Worm (Caenorhabditis elegans) whole organism, L2 larva: ENCODE measurements around the gene nspb-5.
A peak's percentile ranks its signal among the peaks of the same experiment; 100 is the strongest.

Experiments
- C34F6.9 ChIP-seq: fragments of 150-350 bp; optimal IDR thresholded peaks from 2 replicates; lab custom pipeline; 2014; ENCODE audit warnings: missing biosample characterization, missing genetic modification characterization
- alr-1 ChIP-seq: fragments of 150-350 bp; optimal IDR thresholded peaks from 2 replicates; lab custom pipeline; 2014; ENCODE audit warnings: missing biosample characterization, missing genetic modification characterization
- aly-2 ChIP-seq: fragments of 150-350 bp; optimal IDR thresholded peaks from 2 replicates; lab custom pipeline; 2014; ENCODE audit warnings: missing biosample characterization, missing genetic modification characterization
- ceh-16 ChIP-seq: fragments of 150-350 bp; optimal IDR thresholded peaks from 2 replicates; lab custom pipeline; 2014; ENCODE audit warnings: missing biosample characterization, missing genetic modification characterization
- ceh-82 ChIP-seq: fragments of 150-350 bp; optimal IDR thresholded peaks from 2 replicates; lab custom pipeline; 2014; ENCODE audit warnings: missing biosample characterization, missing genetic modification characterization
- crh-2 ChIP-seq: sonication (generic microtip); optimal IDR thresholded peaks from 2 replicates; lab custom pipeline; 2017; ENCODE audit warnings: missing biosample characterization, missing genetic modification characterization
- elt-1 ChIP-seq: fragments of 150-350 bp; optimal IDR thresholded peaks from 2 replicates; lab custom pipeline; 2014; ENCODE audit warnings: missing biosample characterization, missing genetic modification characterization
- fos-1 ChIP-seq: fragments of 150-350 bp; optimal IDR thresholded peaks from 2 replicates; lab custom pipeline; 2014; ENCODE audit warnings: missing biosample characterization, missing genetic modification characterization
- gmeb-1 ChIP-seq: fragments of 150-350 bp; optimal IDR thresholded peaks from 2 replicates; lab custom pipeline; 2014; ENCODE audit warnings: missing biosample characterization, missing genetic modification characterization
- lin-11 ChIP-seq: fragments of 150-350 bp; sonication (generic microtip); optimal IDR thresholded peaks from 2 replicates; lab custom pipeline; 2014; ENCODE audit warnings: missing biosample characterization, missing genetic modification characterization, inconsistent platforms, mixed read lengths
- lin-13 ChIP-seq: fragments of 150-350 bp; optimal IDR thresholded peaks from 2 replicates; lab custom pipeline; 2014; ENCODE audit warnings: missing biosample characterization, missing genetic modification reagents, missing genetic modification characterization
- lin-39 ChIP-seq: fragments of 150-350 bp; optimal IDR thresholded peaks from 2 replicates; lab custom pipeline; 2014; ENCODE audit warnings: missing biosample characterization, missing genetic modification reagents, missing genetic modification characterization
- lsy-2 ChIP-seq, 2 experiments: fragments of 150-350 bp in 1 of 2; sonication (generic microtip) in 1 of 2; optimal IDR thresholded peaks; 2 replicates each; lab custom pipeline; 2014 to 2017; ENCODE audit warnings: missing biosample characterization in 2 of 2, missing genetic modification characterization in 2 of 2
- mbf-1 ChIP-seq: sonication (generic microtip); optimal IDR thresholded peaks from 2 replicates; lab custom pipeline; 2017; ENCODE audit warnings: missing biosample characterization, missing genetic modification characterization
- nhr-10 ChIP-seq: sonication (generic microtip); optimal IDR thresholded peaks from 2 replicates; lab custom pipeline; 2017; ENCODE audit warnings: missing biosample characterization, missing genetic modification characterization
- nhr-11 ChIP-seq: fragments of 150-350 bp; optimal IDR thresholded peaks from 2 replicates; lab custom pipeline; 2014; ENCODE audit warnings: missing biosample characterization, missing genetic modification characterization
- nhr-129 ChIP-seq: fragments of 150-350 bp; optimal IDR thresholded peaks from 2 replicates; lab custom pipeline; 2014; ENCODE audit warnings: missing biosample characterization, missing genetic modification characterization
- nhr-21 ChIP-seq: fragments of 150-350 bp; optimal IDR thresholded peaks from 2 replicates; lab custom pipeline; 2014; ENCODE audit warnings: missing biosample characterization, missing genetic modification characterization
- nhr-23 ChIP-seq: fragments of 150-350 bp; optimal IDR thresholded peaks from 2 replicates; lab custom pipeline; 2014; ENCODE audit warnings: missing biosample characterization, missing genetic modification reagents, missing genetic modification characterization
- nhr-237 ChIP-seq: fragments of 150-350 bp; optimal IDR thresholded peaks from 2 replicates; lab custom pipeline; 2014; ENCODE audit warnings: missing biosample characterization, missing genetic modification characterization
- nhr-25 ChIP-seq: fragments of 150-350 bp; sonication (generic microtip); optimal IDR thresholded peaks from 3 replicates; lab custom pipeline; 2014; ENCODE audit warnings: missing biosample characterization, missing genetic modification characterization
- nhr-6 ChIP-seq: fragments of 150-350 bp; optimal IDR thresholded peaks from 2 replicates; lab custom pipeline; 2014; ENCODE audit warnings: missing biosample characterization, missing genetic modification characterization
- nhr-77 ChIP-seq: fragments of 150-350 bp; optimal IDR thresholded peaks from 2 replicates; lab custom pipeline; 2014; ENCODE audit warnings: missing biosample characterization, missing genetic modification characterization
- peb-1 ChIP-seq: fragments of 150-350 bp; optimal IDR thresholded peaks from 2 replicates; lab custom pipeline; 2014; ENCODE audit warnings: missing biosample characterization, missing genetic modification characterization
- sem-4 ChIP-seq: fragments of 150-350 bp; optimal IDR thresholded peaks from 2 replicates; lab custom pipeline; 2014; ENCODE audit warnings: missing biosample characterization, missing genetic modification reagents, missing genetic modification characterization
- skn-1 ChIP-seq: sonication (generic microtip); optimal IDR thresholded peaks from 2 replicates; lab custom pipeline; 2017; ENCODE audit warnings: missing biosample characterization, missing genetic modification characterization
- sma-3 ChIP-seq: sonication (generic microtip); optimal IDR thresholded peaks from 2 replicates; lab custom pipeline; 2016; ENCODE audit warnings: missing genetic modification reagents, missing genetic modification characterization, missing compliant biosample characterization
- sma-9 ChIP-seq, 2 experiments: fragments of 150-350 bp in 1 of 2; sonication (generic microtip) in 1 of 2; optimal IDR thresholded peaks; 2 replicates each; lab custom pipeline; 2014 to 2016; ENCODE audit warnings: missing genetic modification characterization in 2 of 2, mild to moderate bottlenecking in 1 of 2, missing biosample characterization in 1 of 2, missing compliant biosample characterization in 1 of 2, missing genetic modification reagents in 1 of 2, moderate library complexity in 1 of 2
- unc-55 ChIP-seq: fragments of 150-350 bp; sonication (generic microtip); optimal IDR thresholded peaks from 3 replicates; lab custom pipeline; 2014; ENCODE audit warnings: missing biosample characterization, missing genetic modification reagents, missing genetic modification characterization
- unc-62 ChIP-seq: fragments of 150-350 bp; optimal IDR thresholded peaks from 2 replicates; lab custom pipeline; 2014; ENCODE audit warnings: missing biosample characterization, missing genetic modification reagents, missing genetic modification characterization
- zag-1 ChIP-seq: fragments of 150-350 bp; optimal IDR thresholded peaks from 2 replicates; lab custom pipeline; 2014; ENCODE audit warnings: missing biosample characterization, missing genetic modification characterization
- ztf-1 ChIP-seq: fragments of 200-800 bp; sonication (Bioruptor generic); conservative IDR thresholded peaks from 2 replicates; pipeline ENCODE4 v1.3.6; 2022; ENCODE audit warnings: missing genetic modification characterization, missing compliant biosample characterization
- ztf-4 ChIP-seq: fragments of 150-350 bp; optimal IDR thresholded peaks from 2 replicates; lab custom pipeline; 2014; ENCODE audit warnings: missing biosample characterization, missing genetic modification characterization

nspb-5 gene

DNA sequence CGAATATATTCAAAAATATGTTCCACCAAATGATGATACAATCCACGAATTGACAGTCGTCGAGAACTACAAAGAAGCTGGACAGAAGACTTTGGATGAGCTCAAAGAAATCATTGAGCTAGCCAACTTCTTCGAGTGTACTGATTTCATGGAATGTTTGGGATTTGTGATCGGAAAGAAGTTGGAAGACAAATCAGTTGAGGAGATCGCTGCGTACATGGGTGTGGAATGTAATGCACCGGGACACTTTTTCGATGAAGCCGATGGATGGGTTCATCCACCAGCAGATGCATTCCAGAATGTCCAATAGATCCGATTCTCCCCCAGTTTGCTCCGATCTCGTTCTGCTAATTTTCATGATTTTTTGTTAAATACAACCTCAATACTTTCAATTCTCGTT, 4.7 kb downstream of the nspb-5 start:
- TF ChIP-seq aly-2 (tag; lab: Kevin White, UChicago) (no peak), alr-1 (no peak), sma-9 (GFP tag; optimal IDR thresholded peaks at IDR 0.05; lab: Kevin White, UChicago) (peak; percentile 15), sma-9 (tag; optimal IDR thresholded peaks at IDR 0.05; lab: Kevin White, UChicago) (no peak), nhr-237 (tag; lab: Kevin White, UChicago) (no peak)

- TF ChIP-seq lin-39, result no peak
- TF ChIP-seq nhr-6 (tag; lab: Kevin White, UChicago), result no peak
- TF ChIP-seq nhr-23 (tag; lab: Kevin White, UChicago), result no peak
- TF ChIP-seq nhr-77, result no peak
- TF ChIP-seq sma-3 (GFP tag; lab: Kevin White, UChicago), result no peak
- no peak for TF ChIP-seq skn-1 (tag; lab: Kevin White, UChicago)
Measured at ce11 chrIV:6605863-6606262, 7.0 kb downstream of the nspb-5 start, which contains the start of gene nstp-2. Gene nstp-2, minus strand, starts transcription at chrIV:6606188.

- TF ChIP-seq mbf-1 (tag; lab: Kevin White, UChicago), result no peak
- TF ChIP-seq nhr-25 (tag; lab: Kevin White, UChicago), result peak; percentile 17
- TF ChIP-seq C34F6.9 (tag; lab: Kevin White, UChicago), result peak; percentile 10
Measured at ce11 chrIV:6606587-6606986, 7.7 kb downstream of the nspb-5 start.

DNA sequence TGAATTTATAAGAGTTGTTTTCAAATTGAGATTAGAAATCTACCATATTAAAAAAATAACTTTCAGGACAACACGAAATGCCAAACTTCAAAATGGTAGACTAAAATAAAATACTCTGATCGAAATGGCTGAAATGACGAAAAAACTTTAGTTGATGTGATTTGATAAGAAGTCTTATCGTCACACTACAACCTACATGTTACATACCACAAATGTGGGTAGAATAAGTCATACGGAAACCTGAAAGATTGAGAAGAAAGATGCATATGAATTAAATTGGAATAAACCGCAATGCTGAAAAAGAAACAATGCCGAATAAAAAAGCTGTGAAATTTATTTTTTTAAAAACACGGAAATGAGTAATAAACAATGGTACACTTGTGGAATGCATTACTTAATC, 8.2 kb downstream of the nspb-5 start:
- no peak for TF ChIP-seq zag-1
- no peak for TF ChIP-seq ztf-4 (tag; lab: Kevin White, UChicago)
- TF ChIP-seq ztf-1 (GFP tag; lab: Robert Waterston, UW), result no peak
- peak; percentile 18 for TF ChIP-seq fos-1 (tag; lab: Kevin White, UChicago)
- TF ChIP-seq skn-1 (tag; lab: Kevin White, UChicago), result no peak
- no peak for TF ChIP-seq unc-62
- no peak for TF ChIP-seq nhr-25 (tag; lab: Kevin White, UChicago)
- TF ChIP-seq, all 48 proteins: peak for 1

DNA sequence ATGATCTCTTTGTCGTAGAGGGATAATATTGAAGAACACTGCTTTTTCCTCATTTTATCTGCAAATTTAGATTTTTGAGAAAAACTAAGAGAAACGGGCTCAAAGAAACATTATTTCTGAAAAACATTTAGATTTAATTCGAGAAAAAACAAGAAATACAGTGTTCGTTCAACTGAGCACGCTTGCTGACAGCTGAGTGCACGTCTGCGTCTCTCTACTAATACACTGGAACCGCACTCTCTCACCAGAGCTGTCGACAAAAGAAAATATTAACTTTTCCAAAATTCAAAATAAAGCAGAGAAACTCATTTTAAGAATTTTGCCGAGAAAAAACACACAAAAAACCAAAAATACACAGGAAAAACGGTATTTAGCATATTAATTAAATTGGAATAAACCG, 14.5 kb downstream of the nspb-5 start, which contains the start of gene drh-1:
Gene drh-1, minus strand, starts transcription at position 58 of the 400 bp plus-strand sequence.
- TF ChIP-seq lsy-2 (tag; optimal IDR thresholded peaks at IDR 0.05; lab: Kevin White, UChicago), result peak in 1 of 2 experiments; percentile 64
- peak; percentile 51 for TF ChIP-seq C34F6.9 (tag; lab: Kevin White, UChicago)
- no peak for TF ChIP-seq nhr-23 (tag; lab: Kevin White, UChicago)

ce11 chrIV:6618607-6619006, 19.8 kb downstream of the nspb-5 start:
- TF ChIP-seq unc-55 (GFP tag; lab: Kevin White, UChicago), result peak; percentile 38
- peak; percentile 11 for TF ChIP-seq gmeb-1 (tag; lab: Kevin White, UChicago)
- no peak for TF ChIP-seq ztf-4 (tag; lab: Kevin White, UChicago)
- TF ChIP-seq elt-1 (tag; lab: Kevin White, UChicago), result no peak
- no peak for TF ChIP-seq lin-13 (GFP tag; lab: Kevin White, UChicago)
- peak in 1 of 2 experiments; percentile 18 for TF ChIP-seq lsy-2 (tag; optimal IDR thresholded peaks at IDR 0.05; lab: Kevin White, UChicago)
- peak; percentile 22 for TF ChIP-seq fos-1 (tag; lab: Kevin White, UChicago)
- TF ChIP-seq crh-2 (tag; lab: Kevin White, UChicago), result peak; percentile 22
- peak; percentile 52 for TF ChIP-seq nhr-129 (tag; lab: Kevin White, UChicago)

DNA sequence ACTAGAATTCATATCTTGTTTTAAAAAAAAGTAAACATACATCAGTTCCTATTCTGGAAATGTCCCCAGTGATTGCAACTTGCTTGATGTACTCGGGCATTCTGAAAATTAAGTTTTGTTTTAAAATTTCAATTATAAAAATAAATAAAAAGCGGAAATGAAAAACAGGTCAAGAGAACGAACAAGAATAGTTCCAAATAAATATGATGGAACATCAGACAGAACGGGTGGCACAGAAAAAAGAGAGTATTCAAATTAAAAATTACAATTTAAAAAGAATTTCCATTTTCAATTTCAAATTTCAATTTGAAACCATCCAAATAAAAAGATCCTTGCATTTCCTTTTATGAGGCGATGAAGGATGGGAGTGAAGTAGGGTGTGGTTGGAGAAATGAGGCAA, 22.4 kb downstream of the nspb-5 start, which contains the start of gene C01B10.3:
Gene C01B10.3, minus strand, starts transcription at position 101 of the 400 bp plus-strand sequence.
- no peak for TF ChIP-seq nhr-129 (tag; lab: Kevin White, UChicago)
- TF ChIP-seq ceh-82, result no peak
- no peak for TF ChIP-seq lin-11 (tag; lab: Kevin White, UChicago)
- TF ChIP-seq sem-4, result no peak
- no peak for TF ChIP-seq nhr-6 (tag; lab: Kevin White, UChicago)
- TF ChIP-seq nhr-11 (tag; lab: Kevin White, UChicago), result no peak
- TF ChIP-seq fos-1 (tag; lab: Kevin White, UChicago), result no peak
- no peak for TF ChIP-seq aly-2 (tag; lab: Kevin White, UChicago)
- TF ChIP-seq ceh-16 (tag; lab: Kevin White, UChicago), result no peak
- no peak for TF ChIP-seq lin-39
- TF ChIP-seq nhr-21 (tag; lab: Kevin White, UChicago), result no peak
- no peak for TF ChIP-seq peb-1 (tag; lab: Kevin White, UChicago)
- TF ChIP-seq ztf-1 (GFP tag; lab: Robert Waterston, UW), result no peak
- no peak for TF ChIP-seq nhr-10 (tag; lab: Kevin White, UChicago)
- TF ChIP-seq gmeb-1 (tag; lab: Kevin White, UChicago), result no peak
- no peak for TF ChIP-seq alr-1
